Worm (Caenorhabditis elegans): ENCODE results near the gene ZK353.10.
A peak's percentile ranks its signal among the peaks of the same experiment; 100 is the strongest.

ZK353.10 gene

DNA sequence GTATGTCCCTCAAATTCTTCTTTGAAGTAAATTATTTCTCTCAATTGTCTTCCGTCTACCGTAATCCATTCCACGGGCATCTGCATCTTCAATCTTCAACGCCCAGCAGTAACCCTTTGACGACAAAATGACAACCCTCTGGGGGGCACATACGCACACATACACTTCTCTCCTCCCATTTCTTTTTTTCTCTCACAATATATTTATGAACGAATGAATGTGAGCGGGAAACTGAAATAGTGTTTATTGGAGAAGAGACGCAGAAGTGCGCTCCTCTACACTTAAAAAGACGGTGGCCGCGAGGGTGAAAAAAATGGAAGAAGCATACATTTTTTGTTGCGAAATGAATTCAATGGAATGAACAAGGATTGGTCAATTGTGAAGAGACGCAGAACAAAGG, 17.8 kb upstream of the ZK353.10 start:
- no peak for TF ChIP-seq hlh-17 (GFP tag; optimal IDR thresholded peaks at IDR 0.05; ENCODE audit: borderline replicate concordance)
- peak; percentile 88 for TF ChIP-seq skn-1 (tag; optimal IDR thresholded peaks at IDR 0.05)
- peak; percentile 7 for TF ChIP-seq zip-4 (GFP tag; optimal IDR thresholded peaks at IDR 0.05)
- TF ChIP-seq tbx-2 (tag; optimal IDR thresholded peaks at IDR 0.05): peak; percentile 38
- TF ChIP-seq ceh-82 (tag; optimal IDR thresholded peaks at IDR 0.05): peak; percentile 25 to 63 (median 34)
- TF ChIP-seq lin-14 (GFP tag; optimal IDR thresholded peaks at IDR 0.05): peak; percentile 97
- no peak for TF ChIP-seq ceh-88 (GFP tag; IDR thresholded peaks at IDR 0.05)
- TF ChIP-seq ama-1 (optimal IDR thresholded peaks at IDR 0.05): no peak
- TF ChIP-seq mdl-1 (tag; optimal IDR thresholded peaks at IDR 0.05): peak in 1 of 2 experiments; percentile 29
- peak; percentile 50 for TF ChIP-seq lin-13 (GFP tag; optimal IDR thresholded peaks at IDR 0.05)
- peak; percentile 35 for TF ChIP-seq nhr-77 (tag; optimal IDR thresholded peaks at IDR 0.05)
- no peak for TF ChIP-seq pag-3 (tag; optimal IDR thresholded peaks at IDR 0.05; ENCODE audit: borderline replicate concordance, insufficient read depth)
- TF ChIP-seq F16B12.6 (tag; optimal IDR thresholded peaks at IDR 0.05): peak; percentile 35
- peak; percentile 61 for TF ChIP-seq snpc-4 (tag; optimal IDR thresholded peaks at IDR 0.05)
- no peak for TF ChIP-seq tlp-1 (tag; optimal IDR thresholded peaks at IDR 0.05)
- no peak for TF ChIP-seq sox-4 (tag; optimal IDR thresholded peaks at IDR 0.05)
- TF ChIP-seq lin-35 (GFP tag; optimal IDR thresholded peaks at IDR 0.05): peak; percentile 67 to 77
- no peak for TF ChIP-seq C34B4.2 (tag; optimal IDR thresholded peaks at IDR 0.05)
- TF ChIP-seq nhr-28 (tag; optimal IDR thresholded peaks at IDR 0.05): no peak
- peak; percentile 84 to 93 for TF ChIP-seq lsy-2 (tag; optimal IDR thresholded peaks at IDR 0.05)
- TF ChIP-seq ceh-8 (GFP tag; optimal IDR thresholded peaks at IDR 0.05): no peak
- no peak for TF ChIP-seq unc-130 (tag; optimal IDR thresholded peaks at IDR 0.05)
- TF ChIP-seq nhr-84 (tag; optimal IDR thresholded peaks at IDR 0.05): no peak
- TF ChIP-seq swsn-7 (tag; optimal IDR thresholded peaks at IDR 0.05): peak; percentile 58
- peak; percentile 97 for TF ChIP-seq mep-1 (tag; optimal IDR thresholded peaks at IDR 0.05)
- peak; percentile 85 for TF ChIP-seq blmp-1 (tag; optimal IDR thresholded peaks at IDR 0.05)
- TF ChIP-seq rnt-1 (tag; optimal IDR thresholded peaks at IDR 0.05): peak; percentile 19
- no peak for TF ChIP-seq lin-39 (tag; optimal IDR thresholded peaks at IDR 0.05)
- peak; percentile 57 to 79 (median 58) for TF ChIP-seq dpl-1 (GFP tag; optimal IDR thresholded peaks at IDR 0.05)
- TF ChIP-seq unc-62 (GFP tag; optimal IDR thresholded peaks at IDR 0.05): no peak
- no peak for TF ChIP-seq irx-1 (tag; optimal IDR thresholded peaks at IDR 0.05)
- peak; percentile 55 for TF ChIP-seq nhr-20 (tag; optimal IDR thresholded peaks at IDR 0.05)
- TF ChIP-seq C16A3.4 (tag; optimal IDR thresholded peaks at IDR 0.05): no peak
- no peak for TF ChIP-seq nhr-12 (tag; optimal IDR thresholded peaks at IDR 0.05)
- no peak for TF ChIP-seq mef-2 (tag; optimal IDR thresholded peaks at IDR 0.05)
- TF ChIP-seq ces-1 (GFP tag; optimal IDR thresholded peaks at IDR 0.05): no peak
- TF ChIP-seq jun-1 (tag; optimal IDR thresholded peaks at IDR 0.05): peak; percentile 57
- no peak for TF ChIP-seq C04F5.9 (tag; optimal IDR thresholded peaks at IDR 0.05)
- TF ChIP-seq mab-9 (GFP tag; IDR thresholded peaks at IDR 0.05): no peak
- no peak for TF ChIP-seq nhr-76 (tag; optimal IDR thresholded peaks at IDR 0.05)
- TF ChIP-seq pqm-1 (tag; optimal IDR thresholded peaks at IDR 0.05): no peak
- peak; percentile 44 for TF ChIP-seq xbp-1 (tag; optimal IDR thresholded peaks at IDR 0.05)
- peak; percentile 35 for TF ChIP-seq nhr-19 (GFP tag; conservative IDR thresholded peaks at IDR 0.05)
- no peak for TF ChIP-seq unc-98 (GFP tag; IDR thresholded peaks at IDR 0.05)
- TF ChIP-seq nhr-85 (tag): no peak
- TF ChIP-seq Y116A8C.19 (tag; optimal IDR thresholded peaks at IDR 0.05; ENCODE audit: borderline replicate concordance): no peak
- no peak for TF ChIP-seq zag-1 (tag; optimal IDR thresholded peaks at IDR 0.05)
- TF ChIP-seq elt-3 (tag; optimal IDR thresholded peaks at IDR 0.05): no peak
- no peak for TF ChIP-seq egl-27 (tag; optimal IDR thresholded peaks at IDR 0.05)
- TF ChIP-seq ets-5 (GFP tag; IDR thresholded peaks at IDR 0.05): no peak
- TF ChIP-seq egl-13 (tag; optimal IDR thresholded peaks at IDR 0.05): no peak
- peak; percentile 15 for TF ChIP-seq ztf-4 (tag; optimal IDR thresholded peaks at IDR 0.05)
- TF ChIP-seq hpl-2 (GFP tag; optimal IDR thresholded peaks at IDR 0.05): no peak
- TF ChIP-seq nhr-90 (tag; optimal IDR thresholded peaks at IDR 0.05; ENCODE audit: poor library complexity): peak; percentile 22

Data from whole organism, L1 larva.